Fruit fly (Drosophila melanogaster) whole organism, embryonic: ENCODE results near the gene CG3184.

ENCODE experiments used
- CG1602 ChIP-seq: fragments of 200-800 bp; sonication (Bioruptor generic); optimal IDR thresholded peaks from 3 replicates; lab custom pipeline; 2016; ENCODE audit warnings: missing biosample characterization, missing genetic modification characterization
- CG18764 ChIP-seq: fragments of 200-800 bp; sonication (Bioruptor generic); optimal IDR thresholded peaks from 3 replicates; lab custom pipeline; 2016; ENCODE audit warnings: missing biosample characterization, missing genetic modification characterization
- CG33213 ChIP-seq: fragments of 200-800 bp; sonication (Bioruptor generic); optimal IDR thresholded peaks from 3 replicates; lab custom pipeline; 2016; ENCODE audit warnings: missing biosample characterization, missing genetic modification characterization
- CG4820 ChIP-seq: fragments of 200-800 bp; sonication (Bioruptor generic); optimal IDR thresholded peaks from 3 replicates; lab custom pipeline; 2016; ENCODE audit warnings: missing biosample characterization, missing genetic modification characterization
- CG8478 ChIP-seq: fragments of >200 bp; optimal IDR thresholded peaks from 2 replicates; lab custom pipeline; 2018
- Fer3 ChIP-seq: fragments of 200-800 bp; sonication (Bioruptor generic); optimal IDR thresholded peaks from 2 replicates; lab custom pipeline; 2018; ENCODE audit warnings: missing biosample characterization, mild to moderate bottlenecking, missing genetic modification characterization, moderate library complexity
- Trl ChIP-seq, 3 experiments: fragments of >200 bp in 2 of 3; fragments of 200-800 bp in 1 of 3; sonication (Bioruptor generic) in 1 of 3; optimal IDR thresholded peaks; 2 replicates in 1 of 3; 3 replicates in 2 of 3; lab custom pipeline; 2016 to 2017; ENCODE audit warnings: missing biosample characterization in 1 of 3, missing genetic modification characterization in 1 of 3
- esg ChIP-seq: fragments of 200-800 bp; sonication (Bioruptor generic); conservative IDR thresholded peaks from 2 replicates; pipeline ENCODE4 v1.3.6; 2022; ENCODE audit warnings: missing biosample characterization, missing genetic modification characterization
- gcm2 ChIP-seq: fragments of 200-800 bp; sonication (Bioruptor generic); optimal IDR thresholded peaks from 2 replicates; lab custom pipeline; 2016; ENCODE audit warnings: missing biosample characterization, missing genetic modification characterization
- jumu ChIP-seq: fragments of 200-800 bp; sonication (Bioruptor generic); optimal IDR thresholded peaks from 3 replicates; lab custom pipeline; 2016; ENCODE audit warnings: missing biosample characterization, missing genetic modification characterization
- nom ChIP-seq: fragments of 200-800 bp; sonication (Bioruptor generic); optimal IDR thresholded peaks from 2 replicates; lab custom pipeline; 2017; ENCODE audit warnings: missing biosample characterization, missing genetic modification characterization, mild to moderate bottlenecking, moderate library complexity, missing genetic modification reagents
- repo ChIP-seq: fragments of 200-800 bp; sonication (Bioruptor generic); optimal IDR thresholded peaks from 2 replicates; lab custom pipeline; 2016; ENCODE audit warnings: missing biosample characterization, missing genetic modification characterization
- slbo ChIP-seq: fragments of 200-800 bp; sonication (Bioruptor generic); IDR thresholded peaks from 2 replicates; pipeline ENCODE4 v1.3.6; 2022; ENCODE audit warnings: missing biosample characterization, missing genetic modification characterization
- wek ChIP-seq: fragments of 200-800 bp; sonication (Bioruptor generic); optimal IDR thresholded peaks from 3 replicates; lab custom pipeline; 2018; ENCODE audit warnings: missing biosample characterization, mild to moderate bottlenecking, missing genetic modification characterization, moderate library complexity

- TF ChIP-seq nom (GFP tag; lab: Kevin White, UChicago) (peak; percentile 41), wek (peak; percentile 47), jumu (peak; percentile 38), slbo (GFP tag; lab: Robert Waterston, UW) (peak; percentile 12; the same call in 1 of the 2 replicates), CG18764 (peak; percentile 23), CG8478 (lab: Kevin White, UChicago) (no peak), CG1602 (peak; percentile 48), CG4820 (GFP tag; lab: Kevin White, UChicago) (peak; percentile 29), repo (GFP tag; lab: Kevin White, UChicago) (peak; percentile 33), gcm2 (peak; percentile 10), Trl (optimal IDR thresholded peaks at IDR 0.05; lab: Kevin White, UChicago) (no peak), Trl (GFP tag; optimal IDR thresholded peaks at IDR 0.05; lab: Kevin White, UChicago) (peak; percentile 37), esg (GFP tag; lab: Robert Waterston, UW) (peak; percentile 73), CG33213 (no peak), Fer3 (peak; percentile 40)
Observed at dm6 chrX:6702028-6702433, 13.5 kb upstream of the CG3184 start.
